Fruit fly (Drosophila melanogaster): ENCODE measurements around the gene CG12730.

The CG12730 gene

dm6 chrX:5560503-5560902 lies 44.1 kb downstream of the CG12730 start (continued):
- TF ChIP-seq Dek (tag; optimal IDR thresholded peaks at IDR 0.05) (no peak), Hr39 (optimal IDR thresholded peaks at IDR 0.05) (no peak), Atf6 (GFP tag; IDR thresholded peaks at IDR 0.05) (no peak), dan (GFP tag; IDR thresholded peaks at IDR 0.05) (no peak), CG12299 (tag; optimal IDR thresholded peaks at IDR 0.05) (no peak), Doc2 (GFP tag; IDR thresholded peaks at IDR 0.05) (no peak), CG10654 (GFP tag; optimal IDR thresholded peaks at IDR 0.05) (no peak), tup (GFP tag; optimal IDR thresholded peaks at IDR 0.05) (no peak), Blimp-1 (GFP tag; optimal IDR thresholded peaks at IDR 0.05) (no peak), CG2712 (tag; optimal IDR thresholded peaks at IDR 0.05) (peak; percentile 8), sob (GFP tag; IDR thresholded peaks at IDR 0.05) (no peak), Gug (GFP tag; IDR thresholded peaks at IDR 0.05) (no peak), Bdp1 (GFP tag; optimal IDR thresholded peaks at IDR 0.05) (no peak), Ets65A (GFP tag) (peak; percentile 71), CG32767 (GFP tag; IDR thresholded peaks at IDR 0.05) (no peak), zen (tag; optimal IDR thresholded peaks at IDR 0.05) (peak; percentile 73), odd (GFP tag; optimal IDR thresholded peaks at IDR 0.05) (no peak), Hmx (GFP tag; optimal IDR thresholded peaks at IDR 0.05) (no peak), CG13287 (GFP tag; IDR thresholded peaks at IDR 0.05; ENCODE audit: partially characterized antibody) (no peak; the same call in 1 of the 2 replicates), Trl (optimal IDR thresholded peaks at IDR 0.05) (peak; percentile 25 to 44), Trl (GFP tag; optimal IDR thresholded peaks at IDR 0.05) (no peak), CG14860 (GFP tag; IDR thresholded peaks at IDR 0.05; ENCODE audit: partially characterized antibody) (no peak), CG7928 (GFP tag; optimal IDR thresholded peaks at IDR 0.05) (no peak), Hr78 (GFP tag; optimal IDR thresholded peaks at IDR 0.05) (no peak), slou (GFP tag; optimal IDR thresholded peaks at IDR 0.05) (no peak), MBD-R2 (GFP tag; IDR thresholded peaks at IDR 0.05) (peak; percentile 19; the same call in 1 of the 2 replicates), CG33213 (GFP tag; optimal IDR thresholded peaks at IDR 0.05) (no peak), Stat92E (GFP tag; optimal IDR thresholded peaks at IDR 0.05) (peak in 1 of 3 experiments; percentile 53), mam (GFP tag; optimal IDR thresholded peaks at IDR 0.05) (no peak), org-1 (GFP tag; optimal IDR thresholded peaks at IDR 0.05) (no peak), HHEX (GFP tag; optimal IDR thresholded peaks at IDR 0.05) (no peak), HmgD (GFP tag; optimal IDR thresholded peaks at IDR 0.05) (peak; percentile 80), Mes4 (GFP tag; optimal IDR thresholded peaks at IDR 0.05) (no peak), phol (tag; optimal IDR thresholded peaks at IDR 0.05) (peak; percentile 97), Dll (GFP tag; IDR thresholded peaks at IDR 0.05; ENCODE audit: partially characterized antibody) (0 out of 4 replicates have a peak, but pooled peaks have one; percentile 29), Elba2 (GFP tag; optimal IDR thresholded peaks at IDR 0.05) (no peak), NFAT (GFP tag; IDR thresholded peaks at IDR 0.05) (no peak), lmd (GFP tag; IDR thresholded peaks at IDR 0.05) (no peak), bbx (GFP tag; IDR thresholded peaks at IDR 0.05; ENCODE audit: partially characterized antibody) (peak; percentile 33; the same call in 1 of the 2 replicates), CG3065 (GFP tag; optimal IDR thresholded peaks at IDR 0.05) (peak; percentile 22), schlank (tag; optimal IDR thresholded peaks at IDR 0.05) (no peak), caup (GFP tag; optimal IDR thresholded peaks at IDR 0.05; ENCODE audit: severe bottlenecking) (no peak), sens (GFP tag) (peak; percentile 54), CG18011 (GFP tag; optimal IDR thresholded peaks at IDR 0.05) (no peak), CG16813 (GFP tag; IDR thresholded peaks at IDR 0.05; ENCODE audit: partially characterized antibody) (peak; percentile 41; the same call in 1 of the 3 replicates), Neu2 (GFP tag; optimal IDR thresholded peaks at IDR 0.05; ENCODE audit: borderline replicate concordance) (no peak), Ets97D (GFP tag; optimal IDR thresholded peaks at IDR 0.05) (peak; percentile 1), CG42726 (GFP tag; IDR thresholded peaks at IDR 0.05; ENCODE audit: partially characterized antibody) (peak; percentile 72), CkIIα-i1 (GFP tag; IDR thresholded peaks at IDR 0.05) (no peak), oc (tag; optimal IDR thresholded peaks at IDR 0.05) (peak; percentile 19), pb (GFP tag; optimal IDR thresholded peaks at IDR 0.05) (peak; percentile 32)
